Fruit fly (Drosophila melanogaster) whole organism, embryonic: Measurements from ENCODE around the gene CG17768.
A peak's percentile ranks its signal among the peaks of the same experiment; 100 is the strongest.

Experiments used
- B-H2 ChIP-seq: fragments of 200-800 bp; sonication (Bioruptor generic); optimal IDR thresholded peaks from 2 replicates; lab custom pipeline; 2018; ENCODE audit warnings: missing biosample characterization, mild to moderate bottlenecking, missing genetic modification characterization
- BEAF-32 ChIP-seq: fragments of 200-800 bp; sonication (Bioruptor generic); optimal IDR thresholded peaks from 3 replicates; lab custom pipeline; 2017; ENCODE audit warnings: missing biosample characterization, missing genetic modification characterization, mild to moderate bottlenecking, moderate library complexity, missing genetic modification reagents
- Bgb ChIP-seq: fragments of 200-800 bp; sonication (Bioruptor generic); IDR thresholded peaks from 2 replicates; pipeline ENCODE4 v1.3.6; 2022; ENCODE audit warnings: missing biosample characterization, missing genetic modification characterization; ENCODE audit not compliant: partially characterized antibody
- CG10431 ChIP-seq: fragments of 200-800 bp; sonication (Bioruptor generic); optimal IDR thresholded peaks from 3 replicates; lab custom pipeline; 2018; ENCODE audit warnings: missing biosample characterization, mild to moderate bottlenecking, missing genetic modification characterization
- CG11085 ChIP-seq: fragments of 200-800 bp; sonication (Bioruptor generic); IDR thresholded peaks from 2 replicates; pipeline ENCODE4 v1.3.6; 2022; ENCODE audit warnings: missing biosample characterization, missing genetic modification characterization
- CG12659 ChIP-seq: fragments of 200-800 bp; sonication (Bioruptor generic); optimal IDR thresholded peaks from 3 replicates; lab custom pipeline; 2017; ENCODE audit warnings: mild to moderate bottlenecking, missing biosample characterization, missing genetic modification reagents, missing genetic modification characterization
- CG13775 ChIP-seq: fragments of 200-800 bp; sonication (Bioruptor generic); optimal IDR thresholded peaks from 3 replicates; lab custom pipeline; 2017; ENCODE audit warnings: missing biosample characterization, mild to moderate bottlenecking, missing genetic modification characterization
- CG16813 ChIP-seq: fragments of 200-800 bp; sonication (Bioruptor generic); IDR thresholded peaks from 3 replicates; pipeline ENCODE4 v1.3.6; 2022; ENCODE audit warnings: missing biosample characterization, missing genetic modification characterization; ENCODE audit not compliant: partially characterized antibody
- CG1792 ChIP-seq: fragments of 200-800 bp; sonication (Bioruptor generic); optimal IDR thresholded peaks from 2 replicates; lab custom pipeline; 2016; ENCODE audit warnings: missing biosample characterization, missing genetic modification characterization
- CG1832 ChIP-seq: fragments of 200-800 bp; sonication (Bioruptor generic); optimal IDR thresholded peaks from 2 replicates; lab custom pipeline; 2017; ENCODE audit warnings: missing biosample characterization, mild to moderate bottlenecking, missing genetic modification characterization, inconsistent platforms
- CG30020 ChIP-seq: fragments of 200-800 bp; optimal IDR thresholded peaks from 2 replicates; lab custom pipeline; 2019; ENCODE audit warnings: missing biosample characterization, mild to moderate bottlenecking, missing genetic modification characterization, moderate library complexity
- CG33213 ChIP-seq: fragments of 200-800 bp; sonication (Bioruptor generic); optimal IDR thresholded peaks from 3 replicates; lab custom pipeline; 2016; ENCODE audit warnings: missing biosample characterization, missing genetic modification characterization
- CG4282 ChIP-seq: fragments of 200-800 bp; sonication (Bioruptor generic); optimal IDR thresholded peaks from 2 replicates; lab custom pipeline; 2016; ENCODE audit warnings: missing biosample characterization, missing genetic modification characterization
- CG4360 ChIP-seq: fragments of 200-800 bp; sonication (Bioruptor generic); IDR thresholded peaks from 2 replicates; pipeline ENCODE4 v1.3.6; 2022; ENCODE audit warnings: missing biosample characterization, missing genetic modification characterization
- CG6813 ChIP-seq: fragments of 200-800 bp; sonication (Bioruptor generic); optimal IDR thresholded peaks from 2 replicates; lab custom pipeline; 2017; ENCODE audit warnings: missing biosample characterization, missing genetic modification characterization, mild to moderate bottlenecking, moderate library complexity, missing genetic modification reagents
- CG8924 ChIP-seq: fragments of 200-800 bp; optimal IDR thresholded peaks from 3 replicates; lab custom pipeline; 2019; ENCODE audit warnings: missing biosample characterization, mild to moderate bottlenecking, missing genetic modification characterization, moderate library complexity
- CG9437 ChIP-seq: fragments of 200-800 bp; sonication (Bioruptor generic); optimal IDR thresholded peaks from 2 replicates; lab custom pipeline; 2018; ENCODE audit warnings: missing biosample characterization, mild to moderate bottlenecking, missing genetic modification characterization
- CG9817 ChIP-seq: fragments of 200-800 bp; sonication (Bioruptor generic); optimal IDR thresholded peaks from 2 replicates; lab custom pipeline; 2018; ENCODE audit warnings: missing biosample characterization, mild to moderate bottlenecking, missing genetic modification characterization, moderate library complexity
- D ChIP-seq, 2 experiments: fragments of 200-800 bp in 1 of 2; fragments of >200 bp in 1 of 2; sonication (Bioruptor generic) in 1 of 2; optimal IDR thresholded peaks; 2 replicates in 1 of 2; 3 replicates in 1 of 2; lab custom pipeline; 2017; ENCODE audit warnings: mild to moderate bottlenecking in 1 of 2, missing biosample characterization in 1 of 2, missing genetic modification characterization in 1 of 2, missing genetic modification reagents in 1 of 2
- Doc2 ChIP-seq: fragments of 200-800 bp; sonication (Bioruptor generic); IDR thresholded peaks from 2 replicates; pipeline ENCODE4 v1.3.6; 2022; ENCODE audit warnings: missing biosample characterization, missing genetic modification characterization
- Doc3 ChIP-seq: fragments of 200-800 bp; sonication (Bioruptor generic); IDR thresholded peaks from 3 replicates; pipeline ENCODE4 v1.3.6; 2022; ENCODE audit warnings: missing biosample characterization, missing genetic modification characterization; ENCODE audit not compliant: partially characterized antibody
- Ets97D ChIP-seq: fragments of 200-800 bp; sonication (Bioruptor generic); optimal IDR thresholded peaks from 3 replicates; lab custom pipeline; 2016; ENCODE audit warnings: missing biosample characterization, missing genetic modification characterization
- HLH4C ChIP-seq: fragments of 200-800 bp; sonication (Bioruptor generic); IDR thresholded peaks from 3 replicates; pipeline ENCODE4 v1.3.6; 2022; ENCODE audit warnings: missing biosample characterization, missing genetic modification characterization; ENCODE audit not compliant: partially characterized antibody
- Lim3 ChIP-seq: fragments of 200-800 bp; sonication (Bioruptor generic); IDR thresholded peaks from 2 replicates; pipeline ENCODE4 v1.3.6; 2022; ENCODE audit warnings: missing biosample characterization, missing genetic modification characterization
- MESR4 ChIP-seq: fragments of 200-800 bp; sonication (Bioruptor generic); optimal IDR thresholded peaks from 2 replicates; lab custom pipeline; 2018; ENCODE audit warnings: missing biosample characterization, mild to moderate bottlenecking, missing genetic modification characterization, moderate library complexity
- Med ChIP-seq: fragments of 200-800 bp; sonication (Bioruptor generic); peaks from one replicate; lab custom pipeline; 2016; ENCODE audit warnings: missing biosample characterization, missing genetic modification characterization, mild to moderate bottlenecking, inconsistent platforms, moderate library complexity
- Myb ChIP-seq: fragments of 200-800 bp; sonication (Bioruptor generic); optimal IDR thresholded peaks from 2 replicates; lab custom pipeline; 2016; ENCODE audit warnings: missing biosample characterization, missing genetic modification characterization
- NC2β ChIP-seq: fragments of 200-800 bp; sonication (Bioruptor generic); optimal IDR thresholded peaks from 2 replicates; lab custom pipeline; 2016; ENCODE audit warnings: missing biosample characterization, missing genetic modification characterization
- NfI ChIP-seq: fragments of 200-800 bp; sonication (Bioruptor generic); optimal IDR thresholded peaks from 3 replicates; lab custom pipeline; 2018; ENCODE audit warnings: missing biosample characterization, mild to moderate bottlenecking, missing genetic modification characterization, moderate library complexity
- Sry-β ChIP-seq: fragments of 200-800 bp; sonication (Bioruptor generic); optimal IDR thresholded peaks from 2 replicates; lab custom pipeline; 2018; ENCODE audit warnings: missing biosample characterization, mild to moderate bottlenecking, missing genetic modification characterization, moderate library complexity
- amos ChIP-seq: fragments of 200-800 bp; sonication (Bioruptor generic); IDR thresholded peaks from 2 replicates; pipeline ENCODE4 v1.3.6; 2022; ENCODE audit warnings: missing biosample characterization, missing genetic modification characterization; ENCODE audit not compliant: partially characterized antibody
- bbx ChIP-seq: fragments of 200-800 bp; sonication (Bioruptor generic); IDR thresholded peaks from 2 replicates; pipeline ENCODE4 v1.3.6; 2022; ENCODE audit warnings: missing biosample characterization, missing genetic modification characterization; ENCODE audit not compliant: partially characterized antibody
- chinmo ChIP-seq: fragments of 200-800 bp; sonication (Bioruptor generic); IDR thresholded peaks from 4 replicates; pipeline ENCODE4 v1.3.6; 2022; ENCODE audit warnings: missing biosample characterization, missing genetic modification characterization; ENCODE audit not compliant: partially characterized antibody
- danr ChIP-seq: fragments of 200-800 bp; sonication (Bioruptor generic); IDR thresholded peaks from 2 replicates; pipeline ENCODE4 v1.3.6; 2022; ENCODE audit warnings: missing biosample characterization, missing genetic modification characterization
- dm ChIP-seq: fragments of 200-800 bp; sonication (Bioruptor generic); optimal IDR thresholded peaks from 3 replicates; lab custom pipeline; 2016; ENCODE audit warnings: missing biosample characterization, missing genetic modification characterization
- en ChIP-seq: fragments of 200-800 bp; sonication (Bioruptor generic); optimal IDR thresholded peaks from 2 replicates; lab custom pipeline; 2016; ENCODE audit warnings: missing biosample characterization, missing genetic modification characterization
- fd96Cb ChIP-seq: fragments of 200-800 bp; sonication (Bioruptor generic); optimal IDR thresholded peaks from 2 replicates; lab custom pipeline; 2018; ENCODE audit warnings: missing biosample characterization, mild to moderate bottlenecking, missing genetic modification characterization, moderate library complexity
- insv ChIP-seq, 2 experiments: fragments of 200-800 bp; sonication (Bioruptor generic); optimal IDR thresholded peaks; 3 replicates each; lab custom pipeline; 2016 to 2018; ENCODE audit warnings: missing biosample characterization in 2 of 2, missing genetic modification characterization in 2 of 2
- jing ChIP-seq: fragments of 200-800 bp; sonication (Bioruptor generic); optimal IDR thresholded peaks from 2 replicates; lab custom pipeline; 2018; ENCODE audit warnings: missing biosample characterization, mild to moderate bottlenecking, missing genetic modification characterization
- ken ChIP-seq: fragments of 200-800 bp; sonication (Bioruptor generic); IDR thresholded peaks from 3 replicates; pipeline ENCODE4 v1.3.6; 2022; ENCODE audit warnings: missing biosample characterization, missing genetic modification characterization
- lov ChIP-seq, 2 experiments: fragments of 200-800 bp in 1 of 2; fragments of >200 bp in 1 of 2; sonication (Bioruptor generic) in 1 of 2; IDR thresholded peaks in 1 of 2; optimal IDR thresholded peaks in 1 of 2; 2 replicates in 1 of 2; 3 replicates in 1 of 2; pipeline versions ENCODE4 v1.3.6 to Lab custom; 2017 to 2022; ENCODE audit warnings: missing biosample characterization in 1 of 2, missing genetic modification characterization in 1 of 2
- nmo ChIP-seq: fragments of 200-800 bp; sonication (Bioruptor generic); optimal IDR thresholded peaks from 2 replicates; lab custom pipeline; 2018; ENCODE audit warnings: missing biosample characterization, mild to moderate bottlenecking, missing genetic modification characterization, moderate library complexity
- onecut ChIP-seq: fragments of 200-800 bp; sonication (Bioruptor generic); IDR thresholded peaks from 2 replicates; pipeline ENCODE4 v1.3.6; 2022; ENCODE audit warnings: missing biosample characterization, missing genetic modification characterization
- rib ChIP-seq: fragments of 200-800 bp; sonication (Bioruptor generic); IDR thresholded peaks from 2 replicates; pipeline ENCODE4 v1.3.6; 2022; ENCODE audit warnings: missing biosample characterization, missing genetic modification characterization
- schlank ChIP-seq: fragments of 200-800 bp; sonication (Bioruptor generic); optimal IDR thresholded peaks from 2 replicates; lab custom pipeline; 2018; ENCODE audit warnings: missing biosample characterization, mild to moderate bottlenecking, missing genetic modification characterization
- slbo ChIP-seq: fragments of 200-800 bp; sonication (Bioruptor generic); IDR thresholded peaks from 2 replicates; pipeline ENCODE4 v1.3.6; 2022; ENCODE audit warnings: missing biosample characterization, missing genetic modification characterization
- vnd ChIP-seq: fragments of 200-800 bp; sonication (Bioruptor generic); IDR thresholded peaks from 3 replicates; pipeline ENCODE4 v1.3.6; 2022; ENCODE audit warnings: missing biosample characterization, missing genetic modification characterization; ENCODE audit not compliant: partially characterized antibody
- wdn ChIP-seq: fragments of 200-800 bp; sonication (Bioruptor generic); IDR thresholded peaks from 2 replicates; pipeline ENCODE4 v1.3.6; 2022; ENCODE audit warnings: missing biosample characterization, missing genetic modification characterization

CG17768 gene

dm6 chr2L:10418981-10419380 is 14.0 kb upstream of the CG17768 start, which contains the start of gene RfC3 (continued):
- TF ChIP-seq Med (GFP tag; lab: Kevin White, UChicago) (peak; percentile 54), en (GFP tag; lab: Kevin White, UChicago) (no peak), CG4360 (GFP tag; lab: Robert Waterston, UW) (no peak), D (optimal IDR thresholded peaks at IDR 0.05; lab: Kevin White, UChicago) (no peak), D (GFP tag; optimal IDR thresholded peaks at IDR 0.05; lab: Kevin White, UChicago) (no peak), CG13775 (GFP tag; lab: Kevin White, UChicago) (no peak), Bgb (GFP tag; lab: Robert Waterston, UW) (peak; percentile 83), Doc3 (peak; percentile 75), CG30020 (tag; lab: Kevin White, UChicago) (peak; percentile 92), amos (GFP tag; lab: Robert Waterston, UW) (peak; percentile 76; the same call in 1 of the 2 replicates), danr (no peak), onecut (GFP tag; lab: Robert Waterston, UW) (peak; percentile 54; the same call in 1 of the 2 replicates), CG16813 (GFP tag; lab: Robert Waterston, UW) (peak; percentile 72; the same call in 2 of the 3 replicates), CG11085 (no peak), chinmo (GFP tag; lab: Robert Waterston, UW) (peak; percentile 84; the same call in 1 of the 4 replicates), fd96Cb (tag; lab: Kevin White, UChicago) (no peak), CG6813 (GFP tag; lab: Kevin White, UChicago) (no peak), B-H2 (GFP tag; lab: Kevin White, UChicago) (no peak), BEAF-32 (GFP tag; lab: Kevin White, UChicago) (peak; percentile 61), slbo (GFP tag; lab: Robert Waterston, UW) (no peak), NfI (GFP tag; lab: Kevin White, UChicago) (no peak), lov (optimal IDR thresholded peaks at IDR 0.05; lab: Kevin White, UChicago) (no peak), lov (GFP tag; IDR thresholded peaks at IDR 0.05; lab: Robert Waterston, UW) (no peak), bbx (peak; percentile 95), NC2β (GFP tag; lab: Kevin White, UChicago) (no peak), insv (GFP tag; optimal IDR thresholded peaks at IDR 0.05; lab: Kevin White, UChicago) (no peak), Doc2 (GFP tag; lab: Robert Waterston, UW) (no peak), CG9817 (no peak), Lim3 (GFP tag; lab: Robert Waterston, UW) (no peak), CG9437 (GFP tag; lab: Kevin White, UChicago) (no peak), ken (GFP tag; lab: Robert Waterston, UW) (no peak), schlank (tag; lab: Kevin White, UChicago) (no peak), Ets97D (GFP tag; lab: Kevin White, UChicago) (no peak), jing (GFP tag; lab: Kevin White, UChicago) (no peak), CG1832 (GFP tag; lab: Kevin White, UChicago) (no peak), vnd (peak; percentile 87), CG1792 (GFP tag; lab: Kevin White, UChicago) (no peak), CG33213 (GFP tag; lab: Kevin White, UChicago) (no peak), HLH4C (GFP tag; lab: Robert Waterston, UW) (peak; percentile 98), nmo (no peak), rib (0 out of 2 replicates have a peak, but pooled peaks have one; percentile 11), wdn (GFP tag; lab: Robert Waterston, UW) (no peak), CG10431 (no peak), Sry-β (GFP tag; lab: Kevin White, UChicago) (no peak), MESR4 (GFP tag; lab: Kevin White, UChicago) (peak; percentile 29), CG8924 (tag; lab: Kevin White, UChicago) (no peak), dm (GFP tag; lab: Kevin White, UChicago) (no peak), CG4282 (GFP tag; lab: Kevin White, UChicago) (no peak), CG12659 (GFP tag; lab: Kevin White, UChicago) (peak; percentile 7), Myb (GFP tag; lab: Kevin White, UChicago) (peak; percentile 85)
